Worm (Caenorhabditis elegans) whole organism, L1 larva: Measurements from ENCODE around the gene mdt-11.

Experiments
- F16B12.6 ChIP-seq: fragments of 150-350 bp; optimal IDR thresholded peaks from 2 replicates; lab custom pipeline; 2014; ENCODE audit warnings: missing biosample characterization, missing genetic modification characterization
- alr-1 ChIP-seq: fragments of 200-800 bp; sonication (Bioruptor generic); optimal IDR thresholded peaks from 2 replicates; lab custom pipeline; 2018; ENCODE audit warnings: borderline replicate concordance, mild to moderate bottlenecking, missing genetic modification characterization, missing compliant biosample characterization
- aly-2 ChIP-seq: fragments of 150-350 bp; optimal IDR thresholded peaks from 2 replicates; lab custom pipeline; 2014; ENCODE audit warnings: missing biosample characterization, missing genetic modification characterization
- ama-1 ChIP-seq: fragments of 150-350 bp; optimal IDR thresholded peaks from 2 replicates; lab custom pipeline; 2014
- blmp-1 ChIP-seq: fragments of 150-350 bp; optimal IDR thresholded peaks from 2 replicates; lab custom pipeline; 2014; ENCODE audit warnings: missing biosample characterization, missing genetic modification characterization
- ceh-82 ChIP-seq, 3 experiments: fragments of 150-350 bp in 1 of 3; sonication (generic microtip) in 2 of 3; optimal IDR thresholded peaks; 2 replicates each; lab custom pipeline; 2014 to 2017; ENCODE audit warnings: missing biosample characterization in 3 of 3, missing genetic modification characterization in 3 of 3
- ceh-88 ChIP-seq: fragments of 200-800 bp; sonication (Bioruptor generic); IDR thresholded peaks from 2 replicates; pipeline ENCODE4 v1.3.6; 2022; ENCODE audit warnings: missing genetic modification characterization, missing compliant biosample characterization
- dpl-1 ChIP-seq, 3 experiments: fragments of 150-350 bp in 2 of 3; sonication (generic microtip) in 1 of 3; optimal IDR thresholded peaks; 2 replicates each; lab custom pipeline; 2014 to 2017; ENCODE audit warnings: missing biosample characterization in 3 of 3, missing genetic modification characterization in 3 of 3, missing genetic modification reagents in 3 of 3
- dsc-1 ChIP-seq: sonication (generic microtip); optimal IDR thresholded peaks from 2 replicates; lab custom pipeline; 2016; ENCODE audit warnings: mild to moderate bottlenecking, missing genetic modification characterization, missing compliant biosample characterization
- efl-1 ChIP-seq, 4 experiments: fragments of 150-350 bp; optimal IDR thresholded peaks in 3 of 4; peaks in 1 of 4; 1 replicate in 1 of 4; 2 replicates in 3 of 4; lab custom pipeline; 2014; ENCODE audit warnings: missing biosample characterization in 2 of 4, missing genetic modification characterization in 2 of 4, missing genetic modification reagents in 2 of 4
- efl-3 ChIP-seq: fragments of 200-800 bp; sonication (Bioruptor generic); optimal IDR thresholded peaks from 2 replicates; lab custom pipeline; 2018; ENCODE audit warnings: mild to moderate bottlenecking, missing genetic modification characterization, missing compliant biosample characterization
- egl-27 ChIP-seq, 2 experiments: fragments of 150-350 bp in 1 of 2; sonication (generic microtip); optimal IDR thresholded peaks; 3 replicates each; lab custom pipeline; 2017 to 2018; ENCODE audit warnings: missing biosample characterization in 2 of 2, missing genetic modification characterization in 2 of 2, missing genetic modification reagents in 2 of 2
- fkh-10 ChIP-seq: sonication (generic microtip); optimal IDR thresholded peaks from 2 replicates; lab custom pipeline; 2017; ENCODE audit warnings: missing biosample characterization, missing genetic modification reagents, missing genetic modification characterization
- fkh-8 ChIP-seq: sonication (generic microtip); optimal IDR thresholded peaks from 2 replicates; lab custom pipeline; 2016; ENCODE audit warnings: mild to moderate bottlenecking, missing genetic modification characterization, missing compliant biosample characterization
- fos-1 ChIP-seq: fragments of 150-350 bp; optimal IDR thresholded peaks from 2 replicates; lab custom pipeline; 2014; ENCODE audit warnings: missing biosample characterization, missing genetic modification characterization
- grh-1 ChIP-seq: fragments of 200-800 bp; sonication (Bioruptor generic); IDR thresholded peaks from 2 replicates; pipeline ENCODE4 v1.3.6; 2022; ENCODE audit warnings: missing genetic modification reagents, missing genetic modification characterization, missing compliant biosample characterization
- hlh-4 ChIP-seq: sonication (generic microtip); optimal IDR thresholded peaks from 2 replicates; lab custom pipeline; 2016; ENCODE audit warnings: mild to moderate bottlenecking, missing genetic modification characterization, missing compliant biosample characterization
- irx-1 ChIP-seq: sonication (generic microtip); optimal IDR thresholded peaks from 2 replicates; lab custom pipeline; 2016; ENCODE audit warnings: missing genetic modification characterization, missing compliant biosample characterization
- isw-1 ChIP-seq: fragments of 200-800 bp; sonication (Bioruptor generic); IDR thresholded peaks from 2 replicates; pipeline ENCODE4 v1.3.6; 2022; ENCODE audit warnings: missing genetic modification characterization, missing compliant biosample characterization
- lin-15B ChIP-seq: fragments of 150-350 bp; sonication (generic microtip); optimal IDR thresholded peaks from 3 replicates; lab custom pipeline; 2014; ENCODE audit warnings: missing biosample characterization, missing genetic modification characterization
- mab-9 ChIP-seq: fragments of 200-800 bp; sonication (Bioruptor generic); IDR thresholded peaks from 2 replicates; pipeline ENCODE4 v1.3.6; 2022; ENCODE audit warnings: missing genetic modification reagents, missing genetic modification characterization, missing compliant biosample characterization
- nhr-11 ChIP-seq: fragments of 150-350 bp; optimal IDR thresholded peaks from 2 replicates; lab custom pipeline; 2014; ENCODE audit warnings: missing biosample characterization, missing genetic modification characterization
- nhr-12 ChIP-seq: sonication (generic microtip); optimal IDR thresholded peaks from 2 replicates; lab custom pipeline; 2017; ENCODE audit warnings: missing biosample characterization, missing genetic modification characterization
- nhr-237 ChIP-seq: fragments of 150-350 bp; optimal IDR thresholded peaks from 2 replicates; lab custom pipeline; 2014; ENCODE audit warnings: missing biosample characterization, missing genetic modification characterization
- nhr-28 ChIP-seq: fragments of 150-350 bp; optimal IDR thresholded peaks from 2 replicates; lab custom pipeline; 2014; ENCODE audit warnings: missing biosample characterization, missing genetic modification characterization
- nhr-77 ChIP-seq: fragments of 150-350 bp; optimal IDR thresholded peaks from 2 replicates; lab custom pipeline; 2014; ENCODE audit warnings: missing biosample characterization, missing genetic modification characterization
- nhr-84 ChIP-seq: sonication (generic microtip); optimal IDR thresholded peaks from 2 replicates; lab custom pipeline; 2017; ENCODE audit warnings: missing biosample characterization, missing genetic modification characterization
- nhr-85 ChIP-seq: sonication (generic microtip); peaks from one replicate; lab custom pipeline; 2016; ENCODE audit warnings: missing genetic modification characterization, inconsistent platforms, missing compliant biosample characterization
- nhr-90 ChIP-seq: sonication (generic microtip); optimal IDR thresholded peaks from 2 replicates; lab custom pipeline; 2016; ENCODE audit warnings: mild to moderate bottlenecking, missing genetic modification characterization, missing compliant biosample characterization; ENCODE audit not compliant: poor library complexity
- pag-3 ChIP-seq: sonication (generic microtip); optimal IDR thresholded peaks from 2 replicates; lab custom pipeline; 2017; ENCODE audit warnings: missing genetic modification characterization, mild to moderate bottlenecking, missing compliant biosample characterization, antibody characterized with exemption, borderline replicate concordance; ENCODE audit not compliant: insufficient read depth
- rnt-1 ChIP-seq: sonication (generic microtip); optimal IDR thresholded peaks from 2 replicates; lab custom pipeline; 2016; ENCODE audit warnings: mild to moderate bottlenecking, missing genetic modification characterization, moderate library complexity, missing compliant biosample characterization
- skn-1 ChIP-seq: fragments of 150-350 bp; optimal IDR thresholded peaks from 2 replicates; lab custom pipeline; 2014; ENCODE audit warnings: missing biosample characterization, missing genetic modification characterization
- snpc-4 ChIP-seq: fragments of 150-350 bp; optimal IDR thresholded peaks from 2 replicates; lab custom pipeline; 2014; ENCODE audit warnings: missing biosample characterization, missing genetic modification characterization
- sox-4 ChIP-seq: sonication (generic microtip); optimal IDR thresholded peaks from 2 replicates; lab custom pipeline; 2016; ENCODE audit warnings: missing genetic modification characterization, missing compliant biosample characterization
- sup-37 ChIP-seq: fragments of 200-800 bp; sonication (Bioruptor generic); optimal IDR thresholded peaks from 2 replicates; lab custom pipeline; 2018; ENCODE audit warnings: mild to moderate bottlenecking, missing genetic modification characterization, missing compliant biosample characterization
- swsn-7 ChIP-seq: sonication (generic microtip); optimal IDR thresholded peaks from 2 replicates; lab custom pipeline; 2016; ENCODE audit warnings: missing genetic modification characterization, missing compliant biosample characterization
- tbx-2 ChIP-seq: sonication (generic microtip); optimal IDR thresholded peaks from 2 replicates; lab custom pipeline; 2016; ENCODE audit warnings: missing genetic modification characterization, missing compliant biosample characterization
- tlp-1 ChIP-seq: fragments of 150-350 bp; optimal IDR thresholded peaks from 2 replicates; lab custom pipeline; 2014; ENCODE audit warnings: missing biosample characterization, missing genetic modification characterization
- unc-130 ChIP-seq: fragments of 150-350 bp; optimal IDR thresholded peaks from 2 replicates; lab custom pipeline; 2017; ENCODE audit warnings: missing biosample characterization, missing genetic modification characterization, inconsistent platforms
- unc-30 ChIP-seq: sonication (generic microtip); optimal IDR thresholded peaks from 2 replicates; lab custom pipeline; 2017; ENCODE audit warnings: missing biosample characterization, missing genetic modification characterization
- unc-62 ChIP-seq: fragments of 150-350 bp; optimal IDR thresholded peaks from 2 replicates; lab custom pipeline; 2014; ENCODE audit warnings: missing biosample characterization, missing genetic modification reagents, missing genetic modification characterization
- unc-86 ChIP-seq: sonication (generic microtip); optimal IDR thresholded peaks from 2 replicates; lab custom pipeline; 2016; ENCODE audit warnings: missing genetic modification characterization, missing compliant biosample characterization
- unc-98 ChIP-seq: fragments of 200-800 bp; sonication (Bioruptor generic); IDR thresholded peaks from 2 replicates; pipeline ENCODE4 v1.3.6; 2022; ENCODE audit warnings: missing genetic modification characterization, missing compliant biosample characterization
- vab-15 ChIP-seq: sonication (generic microtip); optimal IDR thresholded peaks from 2 replicates; lab custom pipeline; 2017; ENCODE audit warnings: missing genotype, mild to moderate bottlenecking, missing genetic modification characterization, missing compliant biosample characterization
- xbp-1 ChIP-seq: sonication (generic microtip); optimal IDR thresholded peaks from 2 replicates; lab custom pipeline; 2016; ENCODE audit warnings: missing genetic modification characterization, missing compliant biosample characterization
- zag-1 ChIP-seq: fragments of 150-350 bp; optimal IDR thresholded peaks from 2 replicates; lab custom pipeline; 2014; ENCODE audit warnings: missing biosample characterization, missing genetic modification characterization

The mdt-11 gene

ce11 chrIII:4986790-4987259 lies 34.2 kb upstream of the mdt-11 start, which contains the start of the genes C27F2.10 and wdr-60 (continued):
- TF ChIP-seq grh-1 (GFP tag; lab: Robert Waterston, UW): no peak
- peak; percentile 75 to 89 (median 86) for TF ChIP-seq dpl-1 (GFP tag; optimal IDR thresholded peaks at IDR 0.05; lab: Kevin White, UChicago)
- TF ChIP-seq skn-1 (tag; lab: Kevin White, UChicago): no peak
- TF ChIP-seq tbx-2: peak; percentile 57
- TF ChIP-seq unc-62 (GFP tag; lab: Kevin White, UChicago): no peak
- no peak for TF ChIP-seq unc-130 (tag; lab: Kevin White, UChicago)
- TF ChIP-seq blmp-1 (tag; lab: Kevin White, UChicago): peak; percentile 51
- TF ChIP-seq ama-1 (lab: Kevin White, UChicago): no peak
- TF ChIP-seq, all 84 proteins: peak for 20

- TF ChIP-seq efl-1 (optimal IDR thresholded peaks at IDR 0.05; lab: Kevin White, UChicago) (no peak), efl-1 (GFP tag; optimal IDR thresholded peaks at IDR 0.05 in 1 of 2; lab: Kevin White, UChicago) (peak in 1 of 2 experiments; percentile 43), nhr-28 (tag; lab: Kevin White, UChicago) (no peak), nhr-90 (no peak), nhr-84 (tag; lab: Kevin White, UChicago) (no peak), nhr-237 (tag; lab: Kevin White, UChicago) (no peak), irx-1 (tag; lab: Kevin White, UChicago) (no peak), ceh-82 (tag; optimal IDR thresholded peaks at IDR 0.05; lab: Kevin White, UChicago) (no peak), tlp-1 (tag; lab: Kevin White, UChicago) (no peak)
Observed at ce11 chrIII:4987666-4988065, 33.4 kb upstream of the mdt-11 start.

ce11 chrIII:4998111-4998859 lies 22.7 kb upstream of the mdt-11 start, which contains the start of gene tmem-131:
Gene tmem-131 (minus strand): TSS chrIII:4998161.
- no peak for TF ChIP-seq nhr-77
- TF ChIP-seq efl-1 (optimal IDR thresholded peaks at IDR 0.05; lab: Kevin White, UChicago): peak in 1 of 2 experiments; percentile 24
- peak in 1 of 2 experiments; percentile 89 for TF ChIP-seq efl-1 (GFP tag; optimal IDR thresholded peaks at IDR 0.05 in 1 of 2; lab: Kevin White, UChicago)
- TF ChIP-seq hlh-4: no peak
- TF ChIP-seq fos-1 (tag; lab: Kevin White, UChicago): no peak
- TF ChIP-seq alr-1 (tag; lab: Kevin White, UChicago): no peak
- TF ChIP-seq ceh-82 (tag; optimal IDR thresholded peaks at IDR 0.05; lab: Kevin White, UChicago): no peak
- TF ChIP-seq nhr-85 (tag; lab: Kevin White, UChicago): peak; percentile 93
- no peak for TF ChIP-seq nhr-28 (tag; lab: Kevin White, UChicago)
- TF ChIP-seq sup-37 (GFP tag; lab: Kevin White, UChicago): no peak
- no peak for TF ChIP-seq snpc-4
- TF ChIP-seq xbp-1 (tag; lab: Kevin White, UChicago): peak; percentile 77
- no peak for TF ChIP-seq grh-1 (GFP tag; lab: Robert Waterston, UW)
- TF ChIP-seq pag-3 (tag; lab: Kevin White, UChicago): no peak
- no peak for TF ChIP-seq vab-15 (tag; lab: Kevin White, UChicago)
- TF ChIP-seq tlp-1 (tag; lab: Kevin White, UChicago): no peak
- no peak for TF ChIP-seq sox-4 (tag; lab: Kevin White, UChicago)
- peak; percentile 24 for TF ChIP-seq nhr-90
- peak; percentile 94 for TF ChIP-seq blmp-1 (tag; lab: Kevin White, UChicago)
- TF ChIP-seq dsc-1 (tag; lab: Kevin White, UChicago): no peak
- no peak for TF ChIP-seq fkh-8 (tag; lab: Kevin White, UChicago)
- TF ChIP-seq ama-1 (lab: Kevin White, UChicago): no peak
- no peak for TF ChIP-seq swsn-7
- TF ChIP-seq fkh-10 (GFP tag; lab: Kevin White, UChicago): no peak
- no peak for TF ChIP-seq rnt-1 (tag; lab: Kevin White, UChicago)
- no peak for TF ChIP-seq unc-30 (tag; lab: Kevin White, UChicago)
- TF ChIP-seq nhr-12 (tag; lab: Kevin White, UChicago): no peak
- no peak for TF ChIP-seq nhr-11
- no peak for TF ChIP-seq ceh-88 (GFP tag; lab: Robert Waterston, UW)
- no peak for TF ChIP-seq egl-27 (tag; optimal IDR thresholded peaks at IDR 0.05; lab: Kevin White, UChicago)
- TF ChIP-seq aly-2 (tag; lab: Kevin White, UChicago): no peak
- no peak for TF ChIP-seq mab-9 (GFP tag; lab: Robert Waterston, UW)
- TF ChIP-seq unc-130 (tag; lab: Kevin White, UChicago): no peak
- no peak for TF ChIP-seq lin-15B (tag; lab: Kevin White, UChicago)
- no peak for TF ChIP-seq isw-1
- no peak for TF ChIP-seq unc-86 (tag; lab: Kevin White, UChicago)
- no peak for TF ChIP-seq zag-1
- TF ChIP-seq nhr-237 (tag; lab: Kevin White, UChicago): no peak
- TF ChIP-seq unc-98: no peak
- no peak for TF ChIP-seq efl-3
- no peak for TF ChIP-seq F16B12.6 (tag; lab: Kevin White, UChicago)
